Worm (Caenorhabditis elegans): ENCODE data around the gene nspb-5.

ce11 chrIV:6555388-6556330, 43.2 kb upstream of the nspb-5 start, which contains the start of gene paqr-1:
- TF ChIP-seq W03F9.2 (tag; optimal IDR thresholded peaks at IDR 0.05) (no peak), him-1 (tag; optimal IDR thresholded peaks at IDR 0.05) (no peak), dao-5 (tag; optimal IDR thresholded peaks at IDR 0.05) (no peak)

Measured in whole organism, L4/young adult.